Worm (Caenorhabditis elegans) whole organism, L1 larva: ENCODE results near the gene hpo-30.

Source experiments
- aha-1 ChIP-seq: fragments of 150-350 bp; optimal IDR thresholded peaks from 2 replicates; lab custom pipeline; 2014; ENCODE audit warnings: missing biosample characterization, missing genetic modification characterization
- elt-3 ChIP-seq, 6 experiments: fragments of 150-350 bp in 1 of 6; sonication (generic microtip); optimal IDR thresholded peaks; 2 replicates each; lab custom pipeline; 2017 to 2018; ENCODE audit warnings: missing biosample characterization in 6 of 6, missing genetic modification characterization in 6 of 6, inconsistent platforms in 1 of 6
- mep-1 ChIP-seq: fragments of 150-350 bp; optimal IDR thresholded peaks from 2 replicates; lab custom pipeline; 2014; ENCODE audit warnings: missing biosample characterization, missing genetic modification characterization
- nhr-12 ChIP-seq: sonication (generic microtip); optimal IDR thresholded peaks from 2 replicates; lab custom pipeline; 2017; ENCODE audit warnings: missing biosample characterization, missing genetic modification characterization
- nhr-77 ChIP-seq: fragments of 150-350 bp; optimal IDR thresholded peaks from 2 replicates; lab custom pipeline; 2014; ENCODE audit warnings: missing biosample characterization, missing genetic modification characterization
- nhr-84 ChIP-seq: sonication (generic microtip); optimal IDR thresholded peaks from 2 replicates; lab custom pipeline; 2017; ENCODE audit warnings: missing biosample characterization, missing genetic modification characterization
- pax-3 ChIP-seq: fragments of 200-800 bp; sonication (Bioruptor generic); optimal IDR thresholded peaks from 2 replicates; lab custom pipeline; 2018; ENCODE audit warnings: mild to moderate bottlenecking, missing genetic modification characterization, moderate library complexity, missing compliant biosample characterization
- unc-86 ChIP-seq: sonication (generic microtip); optimal IDR thresholded peaks from 2 replicates; lab custom pipeline; 2016; ENCODE audit warnings: missing genetic modification characterization, missing compliant biosample characterization

ce11 chrV:12275714-12276113 is 34.4 kb downstream of the hpo-30 start:
- TF ChIP-seq nhr-77 (tag; lab: Kevin White, UChicago) (no peak), mep-1 (no peak), pax-3 (tag; lab: Kevin White, UChicago) (no peak), elt-3 (tag; optimal IDR thresholded peaks at IDR 0.05; lab: Kevin White, UChicago) (no peak), aha-1 (tag; lab: Kevin White, UChicago) (no peak), nhr-84 (tag; lab: Kevin White, UChicago) (no peak), nhr-12 (tag; lab: Kevin White, UChicago) (no peak), unc-86 (tag; lab: Kevin White, UChicago) (no peak)
